Fruit fly (Drosophila melanogaster): ENCODE measurements around the gene CG33635.

The CG33635 gene

DNA sequence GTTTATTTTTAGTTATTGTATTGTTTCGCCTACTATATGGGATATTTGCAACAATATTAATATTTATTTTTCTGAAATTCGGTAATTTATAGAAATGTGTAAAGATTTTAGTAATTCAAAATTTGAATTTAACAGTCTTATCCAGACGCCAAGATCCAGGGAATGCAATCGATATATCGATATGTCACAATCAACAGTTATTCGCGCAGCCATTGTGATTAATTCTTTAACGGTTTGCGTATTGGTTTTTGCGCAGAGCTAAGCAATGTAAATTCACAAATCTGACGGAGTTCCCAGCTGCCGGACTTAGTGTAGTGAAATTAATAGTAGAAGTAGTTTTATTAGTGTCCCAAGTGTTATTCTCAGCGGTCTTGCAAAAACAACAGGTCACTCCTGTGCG, 44.0 kb downstream of the CG33635 start, which contains the start of gene ND-15 (continued):
- TF ChIP-seq CG12236 (GFP tag; optimal IDR thresholded peaks at IDR 0.05) (no peak), hbn (GFP tag; IDR thresholded peaks at IDR 0.05; ENCODE audit: partially characterized antibody) (peak; percentile 58), CG1647 (GFP tag; optimal IDR thresholded peaks at IDR 0.05) (no peak), lmd (GFP tag; IDR thresholded peaks at IDR 0.05) (no peak), vnd (GFP tag; IDR thresholded peaks at IDR 0.05; ENCODE audit: partially characterized antibody) (peak; percentile 66), Stat92E (GFP tag; optimal IDR thresholded peaks at IDR 0.05) (no peak), CG42726 (GFP tag; IDR thresholded peaks at IDR 0.05; ENCODE audit: partially characterized antibody) (peak; percentile 76; the same call in 1 of the 2 replicates), Med (GFP tag) (peak; percentile 74), NFAT (GFP tag; IDR thresholded peaks at IDR 0.05) (no peak), sens (GFP tag) (peak; percentile 71), CG12769 (tag; optimal IDR thresholded peaks at IDR 0.05) (peak; percentile 74), CG4360 (GFP tag; IDR thresholded peaks at IDR 0.05) (no peak), Dref (GFP tag; IDR thresholded peaks at IDR 0.05) (peak; percentile 86), CG4424 (GFP tag; optimal IDR thresholded peaks at IDR 0.05) (no peak), HmgZ (tag; optimal IDR thresholded peaks at IDR 0.05) (peak; percentile 44), tna (GFP tag; IDR thresholded peaks at IDR 0.05; ENCODE audit: partially characterized antibody) (peak; percentile 70), grau (tag; optimal IDR thresholded peaks at IDR 0.05) (no peak), CG17328 (GFP tag; IDR thresholded peaks at IDR 0.05) (no peak), Rfx (GFP tag; IDR thresholded peaks at IDR 0.05) (peak; percentile 17; the same call in 1 of the 2 replicates), chn (GFP tag; optimal IDR thresholded peaks at IDR 0.05) (no peak), CG15479 (GFP tag; optimal IDR thresholded peaks at IDR 0.05) (peak; percentile 50), ind (GFP tag; optimal IDR thresholded peaks at IDR 0.05) (no peak), CG14860 (GFP tag; IDR thresholded peaks at IDR 0.05; ENCODE audit: partially characterized antibody) (peak; percentile 55), E2f2 (GFP tag; IDR thresholded peaks at IDR 0.05) (peak; percentile 57), CG6254 (GFP tag; optimal IDR thresholded peaks at IDR 0.05) (no peak), CG6813 (GFP tag; optimal IDR thresholded peaks at IDR 0.05) (no peak), chif (GFP tag; optimal IDR thresholded peaks at IDR 0.05) (no peak), Bgb (GFP tag; IDR thresholded peaks at IDR 0.05; ENCODE audit: partially characterized antibody) (peak; percentile 90), inv (GFP tag; IDR thresholded peaks at IDR 0.05; ENCODE audit: partially characterized antibody) (peak; percentile 78), Doc3 (GFP tag; IDR thresholded peaks at IDR 0.05; ENCODE audit: partially characterized antibody) (peak; percentile 54; the same call in 2 of the 3 replicates), Sry-δ (GFP tag; optimal IDR thresholded peaks at IDR 0.05) (peak; percentile 79), CG14050 (GFP tag; IDR thresholded peaks at IDR 0.05) (no peak), ewg (GFP tag; optimal IDR thresholded peaks at IDR 0.05) (peak; percentile 65), CG6791 (GFP tag; IDR thresholded peaks at IDR 0.05; ENCODE audit: partially characterized antibody) (0 out of 3 replicates have a peak, but pooled peaks have one; percentile 50), CG2712 (tag; optimal IDR thresholded peaks at IDR 0.05) (peak; percentile 30), CG11456 (GFP tag; IDR thresholded peaks at IDR 0.05) (no peak), ranshi (GFP tag; IDR thresholded peaks at IDR 0.05) (no peak), zen2 (GFP tag; IDR thresholded peaks at IDR 0.05; ENCODE audit: partially characterized antibody) (peak; percentile 46; the same call in 1 of the 3 replicates), bsh (GFP tag; optimal IDR thresholded peaks at IDR 0.05) (no peak), dati (GFP tag; IDR thresholded peaks at IDR 0.05) (no peak), CG17829 (tag; optimal IDR thresholded peaks at IDR 0.05) (no peak), fu2 (GFP tag; optimal IDR thresholded peaks at IDR 0.05) (no peak), wdn (GFP tag; IDR thresholded peaks at IDR 0.05) (no peak), pnt (GFP tag; optimal IDR thresholded peaks at IDR 0.05) (no peak), CG34224 (GFP tag; IDR thresholded peaks at IDR 0.05; ENCODE audit: partially characterized antibody) (peak; percentile 76), pzg (GFP tag; optimal IDR thresholded peaks at IDR 0.05) (peak; percentile 72), unc-4 (GFP tag; IDR thresholded peaks at IDR 0.05; ENCODE audit: partially characterized antibody) (peak; percentile 80), CG2889 (GFP tag; IDR thresholded peaks at IDR 0.05) (no peak), CG34422 (GFP tag; IDR thresholded peaks at IDR 0.05) (no peak)
